Fruit fly (Drosophila melanogaster) whole organism, embryonic: Measurements from ENCODE around the gene Gnpat.

Experiments
- Ada2b ChIP-seq: fragments of 200-800 bp; sonication (Bioruptor generic); IDR thresholded peaks from 2 replicates; pipeline ENCODE4 v1.3.6; 2022; ENCODE audit warnings: missing biosample characterization, missing genetic modification characterization
- CG10147 ChIP-seq: fragments of 200-800 bp; sonication (Bioruptor generic); optimal IDR thresholded peaks from 2 replicates; lab custom pipeline; 2019; ENCODE audit warnings: missing biosample characterization, mild to moderate bottlenecking, missing genetic modification characterization, moderate library complexity
- CG10267 ChIP-seq: fragments of 200-800 bp; sonication (Bioruptor generic); optimal IDR thresholded peaks from 2 replicates; lab custom pipeline; 2018; ENCODE audit warnings: missing biosample characterization, mild to moderate bottlenecking, missing genetic modification characterization, moderate library complexity
- CG11696 ChIP-seq: fragments of 200-800 bp; sonication (Bioruptor generic); IDR thresholded peaks from 2 replicates; pipeline ENCODE4 v1.3.6; 2022; ENCODE audit warnings: missing biosample characterization, missing genetic modification characterization
- CG1602 ChIP-seq: fragments of 200-800 bp; sonication (Bioruptor generic); optimal IDR thresholded peaks from 3 replicates; lab custom pipeline; 2016; ENCODE audit warnings: missing biosample characterization, missing genetic modification characterization
- CG1603 ChIP-seq: fragments of 200-800 bp; sonication (Bioruptor generic); optimal IDR thresholded peaks from 2 replicates; lab custom pipeline; 2019; ENCODE audit warnings: missing biosample characterization, mild to moderate bottlenecking, missing genetic modification characterization, moderate library complexity
- CG17361 ChIP-seq: fragments of 200-800 bp; sonication (Bioruptor generic); IDR thresholded peaks from 3 replicates; pipeline ENCODE4 v1.3.6; 2022; ENCODE audit warnings: missing biosample characterization, missing genetic modification characterization
- CG17829 ChIP-seq: fragments of 200-800 bp; optimal IDR thresholded peaks from 2 replicates; lab custom pipeline; 2019; ENCODE audit warnings: missing biosample characterization, mild to moderate bottlenecking, missing genetic modification characterization, moderate library complexity
- CG2202 ChIP-seq: fragments of 200-800 bp; sonication (Bioruptor generic); optimal IDR thresholded peaks from 2 replicates; lab custom pipeline; 2018; ENCODE audit warnings: missing biosample characterization, mild to moderate bottlenecking, missing genetic modification characterization
- CG30431 ChIP-seq: fragments of 200-800 bp; sonication (Bioruptor generic); optimal IDR thresholded peaks from 2 replicates; lab custom pipeline; 2017; ENCODE audit warnings: missing biosample characterization, missing genetic modification characterization
- CG3726 ChIP-seq: fragments of 200-800 bp; sonication (Bioruptor generic); IDR thresholded peaks from 3 replicates; pipeline ENCODE4, ENCODE4 v1.3.6; 2022; ENCODE audit warnings: missing biosample characterization, missing genetic modification characterization
- CG4404 ChIP-seq: fragments of 200-800 bp; sonication (Bioruptor generic); IDR thresholded peaks from 2 replicates; pipeline ENCODE4 v1.3.6; 2022; ENCODE audit warnings: missing biosample characterization, missing genetic modification characterization
- CG6791 ChIP-seq: fragments of 200-800 bp; sonication (Bioruptor generic); IDR thresholded peaks from 3 replicates; pipeline ENCODE4 v1.3.6; 2022; ENCODE audit warnings: missing biosample characterization, missing genetic modification characterization; ENCODE audit not compliant: partially characterized antibody
- CG8924 ChIP-seq: fragments of 200-800 bp; optimal IDR thresholded peaks from 3 replicates; lab custom pipeline; 2019; ENCODE audit warnings: missing biosample characterization, mild to moderate bottlenecking, missing genetic modification characterization, moderate library complexity
- Camta ChIP-seq: fragments of 200-800 bp; sonication (Bioruptor generic); optimal IDR thresholded peaks from 2 replicates; lab custom pipeline; 2016; ENCODE audit warnings: missing biosample characterization, missing genetic modification characterization
- CrebB ChIP-seq: fragments of 200-800 bp; sonication (Bioruptor generic); optimal IDR thresholded peaks from 3 replicates; lab custom pipeline; 2018; ENCODE audit warnings: missing biosample characterization, mild to moderate bottlenecking, missing genetic modification characterization
- Dbx ChIP-seq: fragments of 200-800 bp; sonication (Bioruptor generic); IDR thresholded peaks from 3 replicates; pipeline ENCODE4 v1.3.6; 2022; ENCODE audit warnings: missing biosample characterization, missing genetic modification characterization
- Dll ChIP-seq: fragments of 200-800 bp; sonication (Bioruptor generic); IDR thresholded peaks from 4 replicates; pipeline ENCODE4 v1.3.6; 2022; ENCODE audit warnings: missing biosample characterization, missing genetic modification characterization; ENCODE audit not compliant: partially characterized antibody
- Ets65A ChIP-seq: fragments of 200-800 bp; sonication (Bioruptor generic); peaks from one replicate; lab custom pipeline; 2016; ENCODE audit warnings: missing biosample characterization, missing genetic modification characterization
- HLH3B ChIP-seq: fragments of 200-800 bp; sonication (Bioruptor generic); IDR thresholded peaks from 2 replicates; pipeline ENCODE4 v1.3.6; 2022; ENCODE audit warnings: missing biosample characterization, missing genetic modification characterization
- Mad ChIP-seq: fragments of 200-800 bp; sonication (Bioruptor generic); optimal IDR thresholded peaks from 2 replicates; lab custom pipeline; 2016; ENCODE audit warnings: missing biosample characterization, missing genetic modification characterization
- NC2β ChIP-seq: fragments of 200-800 bp; sonication (Bioruptor generic); optimal IDR thresholded peaks from 2 replicates; lab custom pipeline; 2016; ENCODE audit warnings: missing biosample characterization, missing genetic modification characterization
- NFAT ChIP-seq: fragments of 200-800 bp; sonication (Bioruptor generic); IDR thresholded peaks from 2 replicates; pipeline ENCODE4 v1.3.6; 2022; ENCODE audit warnings: missing biosample characterization, missing genetic modification characterization
- PHDP ChIP-seq: fragments of 200-800 bp; sonication (Bioruptor generic); optimal IDR thresholded peaks from 3 replicates; lab custom pipeline; 2018; ENCODE audit warnings: missing biosample characterization, mild to moderate bottlenecking, missing genetic modification characterization, moderate library complexity
- Side ChIP-seq: fragments of 200-800 bp; sonication (Bioruptor generic); optimal IDR thresholded peaks from 2 replicates; lab custom pipeline; 2016; ENCODE audit warnings: missing biosample characterization, missing genetic modification characterization
- Spps ChIP-seq: fragments of 200-800 bp; sonication (Bioruptor generic); optimal IDR thresholded peaks from 2 replicates; lab custom pipeline; 2018; ENCODE audit warnings: missing biosample characterization, mild to moderate bottlenecking, missing genetic modification characterization
- Xbp1 ChIP-seq: fragments of 200-800 bp; sonication (Bioruptor generic); optimal IDR thresholded peaks from 3 replicates; lab custom pipeline; 2016; ENCODE audit warnings: missing biosample characterization, mild to moderate bottlenecking, missing genetic modification characterization
- YL-1 ChIP-seq: fragments of 200-800 bp; sonication (Bioruptor generic); optimal IDR thresholded peaks from 3 replicates; lab custom pipeline; 2017; ENCODE audit warnings: missing biosample characterization, mild to moderate bottlenecking, missing genetic modification characterization
- ab ChIP-seq: fragments of 200-800 bp; sonication (Bioruptor generic); optimal IDR thresholded peaks from 2 replicates; lab custom pipeline; 2016; ENCODE audit warnings: missing biosample characterization, missing genetic modification characterization
- ap ChIP-seq: fragments of 200-800 bp; sonication (Bioruptor generic); IDR thresholded peaks from 2 replicates; pipeline ENCODE4 v1.3.6; 2022; ENCODE audit warnings: missing biosample characterization, missing genetic modification characterization
- dysf ChIP-seq: fragments of 200-800 bp; sonication (Bioruptor generic); IDR thresholded peaks from 3 replicates; pipeline ENCODE4 v1.3.6; 2022; ENCODE audit warnings: missing biosample characterization, missing genetic modification characterization
- fd64A ChIP-seq: fragments of 200-800 bp; sonication (Bioruptor generic); optimal IDR thresholded peaks from 3 replicates; lab custom pipeline; 2018; ENCODE audit warnings: missing biosample characterization, mild to moderate bottlenecking, missing genetic modification characterization
- grn ChIP-seq: fragments of 200-800 bp; sonication (Bioruptor generic); optimal IDR thresholded peaks from 3 replicates; lab custom pipeline; 2017; ENCODE audit warnings: missing biosample characterization, missing genetic modification characterization
- hb ChIP-seq: fragments of 200-800 bp; sonication (Bioruptor generic); IDR thresholded peaks from 3 replicates; pipeline ENCODE4 v1.3.6; 2022; ENCODE audit warnings: missing biosample characterization, missing genetic modification characterization; ENCODE audit not compliant: partially characterized antibody
- klu ChIP-seq: fragments of 200-800 bp; sonication (Bioruptor generic); IDR thresholded peaks from 2 replicates; pipeline ENCODE4 v1.3.6; 2022; ENCODE audit warnings: missing biosample characterization, missing genetic modification characterization
- kni ChIP-seq: fragments of 200-800 bp; sonication (Bioruptor generic); optimal IDR thresholded peaks from 3 replicates; lab custom pipeline; 2017; ENCODE audit warnings: mild to moderate bottlenecking, missing biosample characterization, missing genetic modification reagents, missing genetic modification characterization
- lov ChIP-seq, 2 experiments: fragments of 200-800 bp in 1 of 2; fragments of >200 bp in 1 of 2; sonication (Bioruptor generic) in 1 of 2; IDR thresholded peaks in 1 of 2; optimal IDR thresholded peaks in 1 of 2; 2 replicates in 1 of 2; 3 replicates in 1 of 2; pipeline versions ENCODE4 v1.3.6 to Lab custom; 2017 to 2022; ENCODE audit warnings: missing biosample characterization in 1 of 2, missing genetic modification characterization in 1 of 2
- mirr ChIP-seq: fragments of 200-800 bp; sonication (Bioruptor generic); optimal IDR thresholded peaks from 3 replicates; lab custom pipeline; 2018; ENCODE audit warnings: missing biosample characterization, mild to moderate bottlenecking, missing genetic modification characterization
- oc ChIP-seq: fragments of 200-800 bp; sonication (Bioruptor generic); optimal IDR thresholded peaks from 2 replicates; lab custom pipeline; 2018; ENCODE audit warnings: missing biosample characterization, mild to moderate bottlenecking, missing genetic modification characterization, moderate library complexity
- onecut ChIP-seq: fragments of 200-800 bp; sonication (Bioruptor generic); IDR thresholded peaks from 2 replicates; pipeline ENCODE4 v1.3.6; 2022; ENCODE audit warnings: missing biosample characterization, missing genetic modification characterization
- pan ChIP-seq, 4 experiments: fragments of >200 bp in 3 of 4; fragments of 200-800 bp in 1 of 4; sonication (Bioruptor generic) in 1 of 4; optimal IDR thresholded peaks in 3 of 4; IDR thresholded peaks in 1 of 4; 2 replicates each; pipeline versions ENCODE4 v1.3.6 to Lab custom; 2017 to 2022; ENCODE audit warnings: missing biosample characterization in 2 of 4, missing genetic modification characterization in 2 of 4, mixed read lengths in 1 of 4
- pros ChIP-seq: fragments of 200-800 bp; sonication (Bioruptor generic); optimal IDR thresholded peaks from 3 replicates; lab custom pipeline; 2019; ENCODE audit warnings: missing biosample characterization, mild to moderate bottlenecking, missing genetic modification characterization, moderate library complexity
- sens ChIP-seq: fragments of 200-800 bp; sonication (Bioruptor generic); peaks from one replicate; lab custom pipeline; 2016; ENCODE audit warnings: missing biosample characterization, missing genetic modification characterization
- sim ChIP-seq: fragments of 200-800 bp; sonication (Bioruptor generic); IDR thresholded peaks from 2 replicates; pipeline ENCODE4 v1.3.6; 2022; ENCODE audit warnings: missing biosample characterization, missing genetic modification characterization
- tin ChIP-seq: fragments of 200-800 bp; sonication (Bioruptor generic); optimal IDR thresholded peaks from 3 replicates; lab custom pipeline; 2016; ENCODE audit warnings: missing biosample characterization, missing genetic modification characterization
- tna ChIP-seq: fragments of 200-800 bp; sonication (Bioruptor generic); IDR thresholded peaks from 2 replicates; pipeline ENCODE4 v1.3.6; 2022; ENCODE audit warnings: missing biosample characterization, missing genetic modification characterization; ENCODE audit not compliant: partially characterized antibody
- tx ChIP-seq: fragments of 200-800 bp; sonication (Bioruptor generic); optimal IDR thresholded peaks from 2 replicates; lab custom pipeline; 2016; ENCODE audit warnings: missing biosample characterization, missing genetic modification characterization
- vfl ChIP-seq: fragments of 200-800 bp; sonication (Bioruptor generic); optimal IDR thresholded peaks from 2 replicates; lab custom pipeline; 2016; ENCODE audit warnings: missing biosample characterization, missing genetic modification characterization
- vvl ChIP-seq: fragments of 200-800 bp; sonication (Bioruptor generic); IDR thresholded peaks from 2 replicates; pipeline ENCODE4 v1.3.6; 2022; ENCODE audit warnings: missing biosample characterization, missing genetic modification characterization

Gnpat gene

DNA sequence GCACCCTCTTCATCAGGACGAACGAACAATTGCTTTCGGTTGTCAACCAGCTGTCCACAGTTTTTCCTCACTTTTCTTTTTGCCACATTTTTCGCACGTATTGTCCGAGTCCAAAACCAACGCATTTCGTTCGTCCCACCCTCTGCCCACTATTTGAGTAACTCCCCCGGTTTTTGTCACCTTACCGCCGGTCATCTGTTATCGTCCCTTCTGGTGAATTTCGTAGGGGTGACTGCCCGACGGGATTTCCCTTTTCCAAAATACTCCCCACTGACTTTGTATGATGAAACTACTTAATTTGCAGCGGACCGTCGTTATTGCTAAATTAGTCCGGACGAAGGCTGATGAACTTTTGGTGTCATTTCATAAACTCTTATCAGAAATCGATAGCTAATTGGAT, 33.6 kb downstream of the Gnpat start:
- TF ChIP-seq onecut (GFP tag; lab: Robert Waterston, UW) (peak; percentile 12; the same call in 1 of the 2 replicates), CG6791 (no peak), hb (GFP tag; lab: Robert Waterston, UW) (no peak), sens (GFP tag; lab: Kevin White, UChicago) (peak; percentile 63), CG17361 (GFP tag; lab: Robert Waterston, UW) (no peak), pros (GFP tag; lab: Kevin White, UChicago) (peak; percentile 50), Ets65A (GFP tag; lab: Kevin White, UChicago) (peak; percentile 16)
- TF ChIP-seq, all 482 proteins: peak for 4

DNA sequence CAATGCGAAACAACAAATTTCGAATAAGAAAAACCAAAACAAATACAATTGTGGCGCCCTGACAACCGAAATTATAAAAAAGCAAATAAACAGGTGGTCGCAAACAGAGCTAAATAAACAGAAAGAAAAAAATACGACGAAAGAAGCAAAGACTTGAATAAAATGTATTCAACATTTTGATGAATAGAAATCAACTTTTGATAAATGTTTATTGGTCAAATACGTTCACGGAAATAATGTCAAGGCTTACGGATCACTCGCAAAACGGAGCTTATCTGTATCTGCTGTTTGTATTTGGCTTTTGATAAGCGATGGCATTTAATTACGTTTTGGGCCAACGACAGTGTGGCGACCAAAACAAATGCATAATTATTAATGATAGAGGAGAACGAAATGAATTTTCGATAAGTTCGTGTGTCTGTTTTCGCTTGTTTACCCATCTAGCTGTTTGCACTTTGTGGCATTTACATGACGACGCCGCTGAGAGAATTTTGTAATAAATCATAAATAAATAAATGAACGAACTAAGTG, 37.5 kb downstream of the Gnpat start:
- TF ChIP-seq YL-1 (peak; percentile 25), CrebB (tag; lab: Kevin White, UChicago) (peak; percentile 79), pan (optimal IDR thresholded peaks at IDR 0.05; lab: Kevin White, UChicago) (no peak), pan (GFP tag; optimal IDR thresholded peaks at IDR 0.05 in 1 of 2, IDR thresholded peaks at IDR 0.05 in 1 of 2) (no peak), CG11696 (GFP tag; lab: Robert Waterston, UW) (no peak), HLH3B (GFP tag; lab: Robert Waterston, UW) (no peak), PHDP (peak; percentile 77), CG2202 (tag; lab: Kevin White, UChicago) (peak; percentile 66), Dll (GFP tag; lab: Robert Waterston, UW) (no peak), CG4404 (no peak), tin (no peak), Spps (tag; lab: Kevin White, UChicago) (no peak), Dbx (GFP tag; lab: Robert Waterston, UW) (no peak), Xbp1 (no peak), CG1602 (GFP tag; lab: Kevin White, UChicago) (peak; percentile 16), CG30431 (GFP tag; lab: Kevin White, UChicago) (peak; percentile 14), mirr (GFP tag; lab: Kevin White, UChicago) (peak; percentile 77), ap (GFP tag; lab: Robert Waterston, UW) (no peak), CG8924 (tag; lab: Kevin White, UChicago) (peak; percentile 74), tna (GFP tag; lab: Robert Waterston, UW) (no peak), grn (GFP tag; lab: Kevin White, UChicago) (peak; percentile 70), kni (GFP tag; lab: Kevin White, UChicago) (peak; percentile 46), Side (GFP tag; lab: Kevin White, UChicago) (no peak), sim (GFP tag; lab: Robert Waterston, UW) (0 out of 2 replicates have a peak, but pooled peaks have one; percentile 19), CG1603 (tag; lab: Kevin White, UChicago) (peak; percentile 50), Ada2b (no peak), NC2β (GFP tag; lab: Kevin White, UChicago) (peak; percentile 27), vfl (GFP tag; lab: Kevin White, UChicago) (no peak), CG3726 (GFP tag; lab: Robert Waterston, UW) (no peak), ab (no peak), Camta (no peak), Mad (GFP tag; lab: Kevin White, UChicago) (peak; percentile 34), dysf (GFP tag; lab: Robert Waterston, UW) (no peak; the same call in 2 of the 3 replicates), fd64A (GFP tag; lab: Kevin White, UChicago) (peak; percentile 32), lov (optimal IDR thresholded peaks at IDR 0.05; lab: Kevin White, UChicago) (no peak), lov (GFP tag; IDR thresholded peaks at IDR 0.05; lab: Robert Waterston, UW) (0 out of 3 replicates have a peak, but pooled peaks have one; percentile 20), oc (tag; lab: Kevin White, UChicago) (peak; percentile 1), tx (GFP tag; lab: Kevin White, UChicago) (no peak), klu (GFP tag; lab: Robert Waterston, UW) (no peak), CG10147 (GFP tag; lab: Kevin White, UChicago) (peak; percentile 69), CG17829 (tag; lab: Kevin White, UChicago) (peak; percentile 39), NFAT (GFP tag; lab: Robert Waterston, UW) (no peak), vvl (peak; percentile 22; the same call in 1 of the 2 replicates), CG10267 (tag; lab: Kevin White, UChicago) (peak; percentile 24)
